Fruit fly (Drosophila melanogaster): ENCODE data around the gene Hrd3.

Hrd3 gene

dm6 chr3R:23757912-23758607, at the start of gene Hrd3, which contains the start of gene PTPMT1:
Hrd3 (minus strand) TSS chr3R:23758557.
PTPMT1 (plus strand) TSS chr3R:23758339.
- TF ChIP-seq noc (tag; optimal IDR thresholded peaks at IDR 0.05): peak; percentile 99

dm6 chr3R:23803668-23804067, 45.3 kb upstream of the Hrd3 start, which contains the start of gene CG34355:
CG34355 (plus strand) TSS chr3R:23803859.
- TF ChIP-seq noc (tag; optimal IDR thresholded peaks at IDR 0.05): no peak

dm6 chr3R:23791491-23791890, 33.1 kb upstream of the Hrd3 start:
- TF ChIP-seq noc (tag; optimal IDR thresholded peaks at IDR 0.05): no peak

- no peak for TF ChIP-seq noc (tag; optimal IDR thresholded peaks at IDR 0.05)
Measured at dm6 chr3R:23790483-23791175, 32.3 kb upstream of the Hrd3 start.

dm6 chr3R:23789584-23789983, 31.2 kb upstream of the Hrd3 start:
- no peak for TF ChIP-seq noc (tag; optimal IDR thresholded peaks at IDR 0.05)

dm6 chr3R:23788406-23789021, 30.2 kb upstream of the Hrd3 start:
- TF ChIP-seq noc (tag; optimal IDR thresholded peaks at IDR 0.05): peak; percentile 48

dm6 chr3R:23787632-23787960, 29.2 kb upstream of the Hrd3 start:
- TF ChIP-seq noc (tag; optimal IDR thresholded peaks at IDR 0.05): no peak

- TF ChIP-seq noc (tag; optimal IDR thresholded peaks at IDR 0.05): no peak
Measured at dm6 chr3R:23786768-23787631, 28.6 kb upstream of the Hrd3 start.

dm6 chr3R:23784925-23785680, 26.7 kb upstream of the Hrd3 start:
- TF ChIP-seq noc (tag; optimal IDR thresholded peaks at IDR 0.05): no peak

- TF ChIP-seq noc (tag; optimal IDR thresholded peaks at IDR 0.05): no peak
Measured at dm6 chr3R:23783961-23784360, 25.6 kb upstream of the Hrd3 start.

dm6 chr3R:23783403-23783757, 25.0 kb upstream of the Hrd3 start:
- no peak for TF ChIP-seq noc (tag; optimal IDR thresholded peaks at IDR 0.05)

- TF ChIP-seq noc (tag; optimal IDR thresholded peaks at IDR 0.05): no peak
Measured at dm6 chr3R:23782456-23783402, 24.4 kb upstream of the Hrd3 start.

- peak; percentile 80 for TF ChIP-seq noc (tag; optimal IDR thresholded peaks at IDR 0.05)
Measured at dm6 chr3R:23781466-23781935, 23.1 kb upstream of the Hrd3 start, which contains the start of the genes Nup98-96 and mbc. Nup98-96 (minus strand) TSS chr3R:23781621. mbc (plus strand) TSS chr3R:23781765.

- no peak for TF ChIP-seq noc (tag; optimal IDR thresholded peaks at IDR 0.05)
Measured at dm6 chr3R:23780757-23781156, 22.4 kb upstream of the Hrd3 start.

Measured in whole organism, larva.